Fruit fly (Drosophila melanogaster) whole organism, pupa: ENCODE results near the gene VhaAC39-2.

Experiments
- CG10348 ChIP-seq: fragments of 200-800 bp; sonication (Bioruptor generic); IDR thresholded peaks from 2 replicates; pipeline ENCODE4 v1.3.6; 2022; ENCODE audit warnings: missing biosample characterization, missing genetic modification characterization
- EcR ChIP-seq: fragments of 200-800 bp; sonication (Bioruptor generic); optimal IDR thresholded peaks from 3 replicates; lab custom pipeline; 2019; ENCODE audit warnings: missing biosample characterization, missing genetic modification characterization, mild to moderate bottlenecking, moderate library complexity, missing genetic modification reagents

DNA sequence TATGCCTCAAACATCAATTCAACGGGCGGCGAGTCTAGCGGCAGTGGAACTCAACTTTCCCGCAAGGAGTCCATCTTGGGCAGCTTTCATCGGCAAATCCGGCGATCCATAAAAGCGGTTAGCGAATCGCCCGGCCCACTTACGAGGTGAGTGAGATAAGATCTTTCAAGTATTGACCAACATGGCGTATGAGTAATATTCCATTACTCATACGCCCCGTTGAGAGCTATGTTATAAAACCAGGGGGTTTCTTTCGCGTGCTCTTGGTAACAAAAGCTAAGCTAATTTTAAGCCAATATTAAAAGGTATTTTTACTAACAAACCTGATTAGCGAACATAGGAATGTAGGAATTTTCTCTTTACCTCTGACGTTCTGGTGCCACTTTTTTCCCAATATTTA is 11.2 kb upstream of the VhaAC39-2 start:
- no peak for TF ChIP-seq CG10348
- no peak for TF ChIP-seq EcR (GFP tag; lab: Kevin White, UChicago)
